Fruit fly (Drosophila melanogaster) whole organism, wandering third instar larva: ENCODE results near the gene tup.

Source experiments
- CG9705 ChIP-seq: fragments of 200-800 bp; sonication (Bioruptor generic); optimal IDR thresholded peaks from 2 replicates; lab custom pipeline; 2018; ENCODE audit warnings: missing biosample characterization, mild to moderate bottlenecking, missing genetic modification characterization
- CrebA ChIP-seq: fragments of 200-800 bp; sonication (Bioruptor generic); optimal IDR thresholded peaks from 2 replicates; lab custom pipeline; 2016; ENCODE audit warnings: missing biosample characterization, mild to moderate bottlenecking, missing genetic modification characterization, borderline replicate concordance
- Dfd ChIP-seq: fragments of >200 bp; optimal IDR thresholded peaks from 2 replicates; lab custom pipeline; 2017; ENCODE audit warnings: missing biosample characterization, missing genetic modification characterization
- HLH106 ChIP-seq: fragments of 200-800 bp; optimal IDR thresholded peaks from 3 replicates; lab custom pipeline; 2019; ENCODE audit warnings: missing biosample characterization, mild to moderate bottlenecking, missing genetic modification characterization, moderate library complexity
- Hr83 ChIP-seq: fragments of 200-300 bp; sonication (Bioruptor generic); optimal IDR thresholded peaks from 2 replicates; lab custom pipeline; 2016; ENCODE audit warnings: missing biosample characterization, mild to moderate bottlenecking, missing genetic modification characterization, moderate library complexity; ENCODE audit not compliant: poor library complexity, severe bottlenecking
- Myc ChIP-seq: fragments of >200 bp; optimal IDR thresholded peaks from 2 replicates; lab custom pipeline; 2017
- br ChIP-seq: fragments of 200-800 bp; sonication (Bioruptor generic); optimal IDR thresholded peaks from 2 replicates; lab custom pipeline; 2016; ENCODE audit warnings: missing biosample characterization, missing genetic modification characterization
- brk ChIP-seq: fragments of 200-800 bp; sonication (Bioruptor generic); optimal IDR thresholded peaks from 2 replicates; lab custom pipeline; 2016; ENCODE audit warnings: missing biosample characterization, mild to moderate bottlenecking, missing genetic modification characterization
- dsf ChIP-seq: sonication (Bioruptor generic); optimal IDR thresholded peaks from 2 replicates; lab custom pipeline; 2016; ENCODE audit warnings: missing biosample characterization, missing genetic modification characterization, borderline replicate concordance
- h ChIP-seq: fragments of 200-800 bp; sonication (Bioruptor generic); optimal IDR thresholded peaks from 3 replicates; lab custom pipeline; 2016; ENCODE audit warnings: missing biosample characterization, mild to moderate bottlenecking, missing genetic modification characterization
- lola ChIP-seq: fragments of >200 bp; optimal IDR thresholded peaks from 2 replicates; lab custom pipeline; 2017; ENCODE audit warnings: missing biosample characterization, missing genetic modification characterization
- pan ChIP-seq: fragments of >200 bp; optimal IDR thresholded peaks from 2 replicates; lab custom pipeline; 2017
- psq ChIP-seq: fragments of 200-800 bp; sonication (Bioruptor generic); optimal IDR thresholded peaks from 3 replicates; lab custom pipeline; 2017; ENCODE audit warnings: missing biosample characterization, mild to moderate bottlenecking, missing genetic modification characterization, moderate library complexity
- usp ChIP-seq: fragments of >200 bp; optimal IDR thresholded peaks from 2 replicates; lab custom pipeline; 2017; ENCODE audit warnings: missing biosample characterization, missing genetic modification characterization

DNA sequence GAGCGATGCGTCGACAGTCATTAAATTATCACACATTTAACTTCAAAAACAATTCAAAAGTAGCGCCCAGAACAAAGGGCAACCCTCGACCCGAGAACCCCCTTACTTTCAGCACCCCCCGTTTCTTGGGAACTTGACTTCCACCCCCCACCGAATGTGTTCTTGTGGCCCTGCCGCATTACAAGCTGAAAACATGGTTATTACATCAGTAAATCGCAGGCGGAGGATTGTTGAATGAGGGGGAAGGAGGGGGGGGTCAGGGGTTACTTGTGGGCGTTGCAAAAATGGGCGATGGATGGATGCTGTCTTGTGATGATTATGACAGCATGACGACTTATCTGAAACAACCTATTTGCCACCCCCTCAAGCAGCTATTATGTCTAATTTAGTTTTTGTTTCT lies 65.9 kb downstream of the tup start:
- no peak for TF ChIP-seq Hr83
- no peak for TF ChIP-seq psq
- no peak for TF ChIP-seq CG9705 (GFP tag; lab: Kevin White, UChicago)
- no peak for TF ChIP-seq CrebA (GFP tag; lab: Kevin White, UChicago)
- TF ChIP-seq pan (lab: Kevin White, UChicago), result no peak
- TF ChIP-seq Myc (lab: Kevin White, UChicago), result no peak
- no peak for TF ChIP-seq h (GFP tag; lab: Kevin White, UChicago)
- TF ChIP-seq lola (GFP tag; lab: Kevin White, UChicago), result no peak
- no peak for TF ChIP-seq HLH106 (tag; lab: Kevin White, UChicago)
- TF ChIP-seq usp (GFP tag; lab: Kevin White, UChicago), result no peak
- TF ChIP-seq br, result no peak
- no peak for TF ChIP-seq dsf (GFP tag; lab: Kevin White, UChicago)
- no peak for TF ChIP-seq Dfd (GFP tag; lab: Kevin White, UChicago)
- no peak for TF ChIP-seq brk
